Worm (Caenorhabditis elegans) whole organism, L3 larva: Measurements from ENCODE around the gene F22E12.3.

Experiments
- R02D3.7 ChIP-seq: fragments of 150-350 bp; optimal IDR thresholded peaks from 2 replicates; lab custom pipeline; 2014; ENCODE audit warnings: missing biosample characterization, missing genetic modification characterization
- aly-2 ChIP-seq: fragments of 150-350 bp; optimal IDR thresholded peaks from 2 replicates; lab custom pipeline; 2014; ENCODE audit warnings: missing biosample characterization, missing genetic modification characterization
- ama-1 ChIP-seq: fragments of 150-350 bp; optimal IDR thresholded peaks from 2 replicates; lab custom pipeline; 2018
- ceh-16 ChIP-seq: sonication (generic microtip); optimal IDR thresholded peaks from 2 replicates; lab custom pipeline; 2017; ENCODE audit warnings: missing biosample characterization, missing genetic modification characterization
- ceh-28 ChIP-seq: fragments of 150-350 bp; optimal IDR thresholded peaks from 2 replicates; lab custom pipeline; 2014; ENCODE audit warnings: missing biosample characterization, missing genetic modification reagents, missing genetic modification characterization
- daf-12 ChIP-seq: fragments of 150-350 bp; optimal IDR thresholded peaks from 2 replicates; lab custom pipeline; 2014; ENCODE audit warnings: missing biosample characterization, missing genetic modification reagents, missing genetic modification characterization
- egl-27 ChIP-seq: sonication (generic microtip); optimal IDR thresholded peaks from 4 replicates; lab custom pipeline; 2017; ENCODE audit warnings: missing biosample characterization, missing genetic modification reagents, missing genetic modification characterization
- elt-1 ChIP-seq: fragments of 150-350 bp; optimal IDR thresholded peaks from 2 replicates; lab custom pipeline; 2014; ENCODE audit warnings: missing biosample characterization, missing genetic modification characterization
- elt-2 ChIP-seq: sonication (generic microtip); optimal IDR thresholded peaks from 2 replicates; lab custom pipeline; 2016; ENCODE audit warnings: missing genetic modification reagents, mild to moderate bottlenecking, missing genetic modification characterization, missing compliant biosample characterization
- fkh-10 ChIP-seq: sonication (generic microtip); optimal IDR thresholded peaks from 2 replicates; lab custom pipeline; 2017; ENCODE audit warnings: missing biosample characterization, missing genetic modification reagents, missing genetic modification characterization
- fkh-2 ChIP-seq: fragments of 150-350 bp; optimal IDR thresholded peaks from 2 replicates; lab custom pipeline; 2014; ENCODE audit warnings: missing biosample characterization, missing genetic modification reagents, missing genetic modification characterization
- fos-1 ChIP-seq: fragments of 150-350 bp; optimal IDR thresholded peaks from 2 replicates; lab custom pipeline; 2014; ENCODE audit warnings: missing biosample characterization, missing genetic modification characterization
- lin-15B ChIP-seq: fragments of 150-350 bp; optimal IDR thresholded peaks from 2 replicates; lab custom pipeline; 2014; ENCODE audit warnings: missing biosample characterization, missing genetic modification characterization
- lsy-12 ChIP-seq: sonication (generic microtip); optimal IDR thresholded peaks from 2 replicates; lab custom pipeline; 2016; ENCODE audit warnings: mild to moderate bottlenecking, missing genetic modification characterization, missing compliant biosample characterization
- mdl-1 ChIP-seq: fragments of 150-350 bp; optimal IDR thresholded peaks from 2 replicates; lab custom pipeline; 2014; ENCODE audit warnings: missing biosample characterization, missing genetic modification characterization
- mml-1 ChIP-seq: fragments of 150-350 bp; sonication (generic microtip); optimal IDR thresholded peaks from 3 replicates; lab custom pipeline; 2014; ENCODE audit warnings: missing biosample characterization, missing genetic modification characterization
- nfya-1 ChIP-seq: sonication (generic microtip); optimal IDR thresholded peaks from 2 replicates; lab custom pipeline; 2017; ENCODE audit warnings: missing genetic modification characterization, mild to moderate bottlenecking, missing compliant biosample characterization, antibody characterized with exemption, moderate library complexity; ENCODE audit not compliant: insufficient read depth
- nhr-11 ChIP-seq: fragments of 150-350 bp; optimal IDR thresholded peaks from 2 replicates; lab custom pipeline; 2014; ENCODE audit warnings: missing biosample characterization, missing genetic modification characterization
- nhr-12 ChIP-seq: fragments of 150-350 bp; optimal IDR thresholded peaks from 2 replicates; lab custom pipeline; 2014; ENCODE audit warnings: missing biosample characterization, missing genetic modification characterization
- nhr-23 ChIP-seq: fragments of 150-350 bp; optimal IDR thresholded peaks from 2 replicates; lab custom pipeline; 2014; ENCODE audit warnings: missing biosample characterization, missing genetic modification reagents, missing genetic modification characterization
- nhr-28 ChIP-seq: fragments of 150-350 bp; optimal IDR thresholded peaks from 2 replicates; lab custom pipeline; 2014; ENCODE audit warnings: missing biosample characterization, missing genetic modification characterization
- nhr-43 ChIP-seq: sonication (generic microtip); optimal IDR thresholded peaks from 2 replicates; lab custom pipeline; 2016; ENCODE audit warnings: mild to moderate bottlenecking, missing genetic modification characterization, missing compliant biosample characterization; ENCODE audit not compliant: poor library complexity, severe bottlenecking
- nhr-67 ChIP-seq: fragments of 150-350 bp; optimal IDR thresholded peaks from 2 replicates; lab custom pipeline; 2014; ENCODE audit warnings: missing biosample characterization, missing genetic modification characterization
- pha-4 ChIP-seq: fragments of 150-350 bp; optimal IDR thresholded peaks from 2 replicates; lab custom pipeline; 2014; ENCODE audit warnings: missing biosample characterization, missing genetic modification reagents, missing genetic modification characterization
- pqm-1 ChIP-seq: fragments of 150-350 bp; optimal IDR thresholded peaks from 2 replicates; lab custom pipeline; 2017; ENCODE audit warnings: missing biosample characterization, missing genetic modification characterization, inconsistent platforms
- sea-2 ChIP-seq: fragments of 150-350 bp; sonication (generic microtip); optimal IDR thresholded peaks from 4 replicates; lab custom pipeline; 2014; ENCODE audit warnings: missing biosample characterization, missing genetic modification reagents, missing genetic modification characterization
- skn-1 ChIP-seq: fragments of 150-350 bp; optimal IDR thresholded peaks from 2 replicates; lab custom pipeline; 2014; ENCODE audit warnings: missing biosample characterization, missing genetic modification characterization
- unc-62 ChIP-seq: fragments of 150-350 bp; sonication (generic microtip); optimal IDR thresholded peaks from 4 replicates; lab custom pipeline; 2014; ENCODE audit warnings: missing biosample characterization, missing genetic modification reagents, missing genetic modification characterization
- zag-1 ChIP-seq: fragments of 150-350 bp; optimal IDR thresholded peaks from 2 replicates; lab custom pipeline; 2014; ENCODE audit warnings: missing biosample characterization, missing genetic modification characterization
- ztf-11 ChIP-seq: fragments of 150-350 bp; optimal IDR thresholded peaks from 2 replicates; lab custom pipeline; 2014; ENCODE audit warnings: missing biosample characterization, missing genetic modification characterization
- ztf-4 ChIP-seq: fragments of 150-350 bp; optimal IDR thresholded peaks from 2 replicates; lab custom pipeline; 2014; ENCODE audit warnings: missing biosample characterization, missing genetic modification characterization

The F22E12.3 gene

ce11 chrV:10501295-10501694, 38.1 kb upstream of the F22E12.3 start, which contains the start of gene C35A5.3:
Gene C35A5.3, minus strand, starts transcription at chrV:10501395.
- no peak for TF ChIP-seq mdl-1 (tag; lab: Kevin White, UChicago)

DNA sequence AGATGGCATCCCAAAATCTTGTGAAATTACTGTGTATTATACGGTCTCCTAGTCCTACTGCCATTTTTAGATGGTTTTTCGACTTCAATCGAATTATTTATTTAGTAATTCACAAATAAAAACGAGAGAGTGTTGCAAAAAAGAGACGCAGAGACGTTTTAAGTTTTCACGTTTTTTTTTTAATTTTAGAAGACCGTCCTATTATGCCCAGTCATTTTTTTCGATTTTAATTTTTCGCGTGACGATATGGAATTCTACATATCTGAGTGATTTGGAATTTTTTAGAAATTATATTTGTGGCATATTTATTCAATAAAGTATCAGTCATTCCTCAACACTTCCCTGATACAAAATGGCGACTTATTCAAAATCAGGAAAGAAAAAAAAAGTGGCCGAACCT, 33.6 kb upstream of the F22E12.3 start, which contains the start of gene C35A5.4:
C35A5.4 (plus strand) TSS at position 301 of the 400 bp plus-strand sequence.
- no peak for TF ChIP-seq lsy-12
- no peak for TF ChIP-seq elt-2 (tag; lab: Kevin White, UChicago)
- TF ChIP-seq skn-1: no peak
- no peak for TF ChIP-seq nhr-23
- TF ChIP-seq ztf-11 (tag; lab: Kevin White, UChicago): no peak
- no peak for TF ChIP-seq mml-1 (tag; lab: Kevin White, UChicago)
- no peak for TF ChIP-seq aly-2 (tag; lab: Kevin White, UChicago)
- TF ChIP-seq lin-15B (tag; lab: Kevin White, UChicago): no peak
- no peak for TF ChIP-seq ceh-28
- TF ChIP-seq zag-1 (tag; lab: Kevin White, UChicago): no peak
- no peak for TF ChIP-seq nhr-67 (tag; lab: Kevin White, UChicago)
- no peak for TF ChIP-seq nhr-28
- no peak for TF ChIP-seq unc-62 (GFP tag; lab: Kevin White, UChicago)
- no peak for TF ChIP-seq ceh-16 (tag; lab: Kevin White, UChicago)
- no peak for TF ChIP-seq elt-1
- TF ChIP-seq nhr-11 (tag; lab: Kevin White, UChicago): no peak

DNA sequence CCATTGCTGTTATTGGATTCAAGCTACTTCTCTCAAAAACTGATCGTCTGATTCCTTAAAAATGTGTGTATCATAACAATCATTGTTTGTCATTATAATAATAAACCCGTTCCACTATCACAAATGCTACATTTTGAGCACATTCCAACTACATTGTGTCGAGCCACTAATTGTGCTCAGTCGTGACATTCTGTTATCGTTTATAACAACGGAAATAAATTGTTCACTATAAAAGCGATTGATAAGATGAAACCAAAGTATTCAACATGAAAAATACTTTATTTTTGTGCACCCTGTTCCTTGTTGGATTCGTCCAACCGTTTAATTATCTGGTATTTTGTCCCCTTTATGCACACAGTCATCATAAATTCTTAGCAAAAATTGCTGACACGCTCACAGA, 30.0 kb upstream of the F22E12.3 start, which contains the start of gene ugt-33:
ugt-33 (plus strand) TSS at position 260 of the 400 bp plus-strand sequence.
- TF ChIP-seq ama-1 (no peak), elt-2 (tag; lab: Kevin White, UChicago) (peak; percentile 76), pqm-1 (tag; lab: Kevin White, UChicago) (peak; percentile 83), nhr-43 (tag; lab: Kevin White, UChicago) (no peak)

ce11 chrV:10491443-10491842, 28.3 kb upstream of the F22E12.3 start, which contains the start of gene aqp-5:
Gene aqp-5, plus strand, starts transcription at chrV:10491743.
- TF ChIP-seq skn-1 (no peak), nhr-67 (tag; lab: Kevin White, UChicago) (no peak), daf-12 (tag; lab: Kevin White, UChicago) (no peak), fos-1 (tag; lab: Kevin White, UChicago) (no peak), mml-1 (tag; lab: Kevin White, UChicago) (no peak), ztf-4 (tag; lab: Kevin White, UChicago) (no peak), R02D3.7 (no peak), nhr-11 (tag; lab: Kevin White, UChicago) (no peak), nfya-1 (tag; lab: Kevin White, UChicago) (no peak), nhr-12 (tag; lab: Kevin White, UChicago) (no peak), mdl-1 (tag; lab: Kevin White, UChicago) (no peak), egl-27 (no peak), pqm-1 (tag; lab: Kevin White, UChicago) (no peak), lin-15B (tag; lab: Kevin White, UChicago) (no peak), zag-1 (tag; lab: Kevin White, UChicago) (no peak)

DNA sequence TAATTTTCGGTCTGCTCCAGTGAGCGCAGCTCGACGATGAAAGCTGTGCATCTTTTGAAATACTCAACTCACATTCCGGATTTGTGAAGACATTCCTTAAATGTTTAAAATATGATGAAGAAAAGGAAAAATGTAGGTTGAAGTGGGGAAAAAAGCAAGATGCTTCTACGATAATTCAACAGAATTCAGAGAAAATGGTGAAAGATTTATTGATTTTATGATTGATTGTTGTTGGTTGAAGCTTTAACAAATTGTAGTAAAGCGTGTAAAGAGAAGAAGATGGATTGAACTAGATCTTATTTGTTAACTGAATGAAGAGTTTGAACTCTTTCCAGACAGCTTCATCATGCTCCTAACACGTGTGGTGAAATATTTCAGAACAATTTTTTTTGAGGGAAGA, 26.8 kb upstream of the F22E12.3 start, which contains the start of gene ncx-5:
ncx-5 (minus strand) TSS at position 101 of the 400 bp plus-strand sequence.
- TF ChIP-seq nhr-23 (no peak), fkh-2 (no peak), elt-2 (tag; lab: Kevin White, UChicago) (no peak), egl-27 (no peak), pha-4 (tag; lab: Kevin White, UChicago) (no peak), ceh-16 (tag; lab: Kevin White, UChicago) (no peak), nhr-67 (tag; lab: Kevin White, UChicago) (no peak), sea-2 (GFP tag; lab: Kevin White, UChicago) (no peak)

DNA sequence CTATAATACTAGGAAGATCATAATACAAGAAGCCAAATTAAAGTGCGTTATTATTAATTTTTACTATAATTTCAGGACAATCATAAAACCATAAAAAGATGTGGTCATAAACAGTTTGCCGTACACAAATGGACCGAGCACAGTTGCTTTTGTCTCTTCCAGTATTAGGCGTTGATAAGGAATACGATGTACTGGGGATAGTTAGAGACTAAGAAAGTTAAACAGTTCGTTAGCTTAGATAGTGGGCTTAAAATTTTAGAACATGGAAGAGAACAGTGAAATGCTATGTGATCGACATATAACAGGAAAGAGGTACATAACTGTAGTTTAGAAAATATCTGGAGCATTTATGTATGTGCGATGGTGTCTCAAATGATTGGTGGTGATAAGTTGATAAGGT, 22.2 kb upstream of the F22E12.3 start:
- TF ChIP-seq aly-2 (tag; lab: Kevin White, UChicago) (no peak), nhr-11 (tag; lab: Kevin White, UChicago) (no peak), elt-2 (tag; lab: Kevin White, UChicago) (peak; percentile 73), unc-62 (GFP tag; lab: Kevin White, UChicago) (no peak), ceh-28 (no peak), pqm-1 (tag; lab: Kevin White, UChicago) (peak; percentile 59), elt-1 (no peak), fkh-10 (GFP tag; lab: Kevin White, UChicago) (no peak)
